Worm (Caenorhabditis elegans) whole organism, L2 larva: ENCODE data around the gene Y42H9AR.4.

Experiments used
- C34F6.9 ChIP-seq: fragments of 150-350 bp; optimal IDR thresholded peaks from 2 replicates; lab custom pipeline; 2014; ENCODE audit warnings: missing biosample characterization, missing genetic modification characterization
- F13H6.1 ChIP-seq: sonication (generic microtip); optimal IDR thresholded peaks from 2 replicates; lab custom pipeline; 2016; ENCODE audit warnings: missing genetic modification characterization, missing compliant biosample characterization
- R02D3.7 ChIP-seq: fragments of 150-350 bp; optimal IDR thresholded peaks from 2 replicates; lab custom pipeline; 2014; ENCODE audit warnings: missing biosample characterization, missing genetic modification characterization
- Y55F3AM.14 ChIP-seq: fragments of 200-800 bp; sonication (Bioruptor generic); optimal IDR thresholded peaks from 2 replicates; lab custom pipeline; 2018; ENCODE audit warnings: mild to moderate bottlenecking, missing genetic modification characterization, missing compliant biosample characterization
- alr-1 ChIP-seq: fragments of 150-350 bp; optimal IDR thresholded peaks from 2 replicates; lab custom pipeline; 2014; ENCODE audit warnings: missing biosample characterization, missing genetic modification characterization
- aly-2 ChIP-seq: fragments of 150-350 bp; optimal IDR thresholded peaks from 2 replicates; lab custom pipeline; 2014; ENCODE audit warnings: missing biosample characterization, missing genetic modification characterization
- ama-1 ChIP-seq: fragments of 150-350 bp; optimal IDR thresholded peaks from 2 replicates; lab custom pipeline; 2018; ENCODE audit warnings: inconsistent platforms
- blmp-1 ChIP-seq: sonication (generic microtip); optimal IDR thresholded peaks from 2 replicates; lab custom pipeline; 2017; ENCODE audit warnings: missing genetic modification characterization, mild to moderate bottlenecking, missing compliant biosample characterization, antibody characterized with exemption, moderate library complexity; ENCODE audit not compliant: insufficient read depth
- ceh-16 ChIP-seq: fragments of 150-350 bp; optimal IDR thresholded peaks from 2 replicates; lab custom pipeline; 2014; ENCODE audit warnings: missing biosample characterization, missing genetic modification characterization
- ceh-82 ChIP-seq: fragments of 150-350 bp; optimal IDR thresholded peaks from 2 replicates; lab custom pipeline; 2014; ENCODE audit warnings: missing biosample characterization, missing genetic modification characterization
- crh-2 ChIP-seq: sonication (generic microtip); optimal IDR thresholded peaks from 2 replicates; lab custom pipeline; 2017; ENCODE audit warnings: missing biosample characterization, missing genetic modification characterization
- elt-1 ChIP-seq: fragments of 150-350 bp; optimal IDR thresholded peaks from 2 replicates; lab custom pipeline; 2014; ENCODE audit warnings: missing biosample characterization, missing genetic modification characterization
- elt-3 ChIP-seq: sonication (generic microtip); optimal IDR thresholded peaks from 2 replicates; lab custom pipeline; 2017; ENCODE audit warnings: missing biosample characterization, missing genetic modification characterization
- fos-1 ChIP-seq: fragments of 150-350 bp; optimal IDR thresholded peaks from 2 replicates; lab custom pipeline; 2014; ENCODE audit warnings: missing biosample characterization, missing genetic modification characterization
- lin-11 ChIP-seq: fragments of 150-350 bp; sonication (generic microtip); optimal IDR thresholded peaks from 2 replicates; lab custom pipeline; 2014; ENCODE audit warnings: missing biosample characterization, missing genetic modification characterization, inconsistent platforms, mixed read lengths
- lin-39 ChIP-seq: fragments of 150-350 bp; optimal IDR thresholded peaks from 2 replicates; lab custom pipeline; 2014; ENCODE audit warnings: missing biosample characterization, missing genetic modification reagents, missing genetic modification characterization
- lsy-2 ChIP-seq, 2 experiments: fragments of 150-350 bp in 1 of 2; sonication (generic microtip) in 1 of 2; optimal IDR thresholded peaks; 2 replicates each; lab custom pipeline; 2014 to 2017; ENCODE audit warnings: missing biosample characterization in 2 of 2, missing genetic modification characterization in 2 of 2
- mab-5 ChIP-seq: fragments of 150-350 bp; optimal IDR thresholded peaks from 2 replicates; lab custom pipeline; 2014; ENCODE audit warnings: missing biosample characterization, missing genetic modification characterization
- mbf-1 ChIP-seq: sonication (generic microtip); optimal IDR thresholded peaks from 2 replicates; lab custom pipeline; 2017; ENCODE audit warnings: missing biosample characterization, missing genetic modification characterization
- mdl-1 ChIP-seq, 2 experiments: fragments of 150-350 bp in 1 of 2; sonication (generic microtip) in 1 of 2; optimal IDR thresholded peaks; 2 replicates each; lab custom pipeline; 2017; ENCODE audit warnings: missing biosample characterization in 2 of 2, missing genetic modification characterization in 2 of 2
- nhr-11 ChIP-seq: fragments of 150-350 bp; optimal IDR thresholded peaks from 2 replicates; lab custom pipeline; 2014; ENCODE audit warnings: missing biosample characterization, missing genetic modification characterization
- nhr-12 ChIP-seq: fragments of 150-350 bp; optimal IDR thresholded peaks from 2 replicates; lab custom pipeline; 2014; ENCODE audit warnings: missing biosample characterization, missing genetic modification characterization
- nhr-21 ChIP-seq: fragments of 150-350 bp; optimal IDR thresholded peaks from 2 replicates; lab custom pipeline; 2014; ENCODE audit warnings: missing biosample characterization, missing genetic modification characterization
- nhr-23 ChIP-seq: fragments of 150-350 bp; optimal IDR thresholded peaks from 2 replicates; lab custom pipeline; 2014; ENCODE audit warnings: missing biosample characterization, missing genetic modification reagents, missing genetic modification characterization
- nhr-237 ChIP-seq: fragments of 150-350 bp; optimal IDR thresholded peaks from 2 replicates; lab custom pipeline; 2014; ENCODE audit warnings: missing biosample characterization, missing genetic modification characterization
- nhr-25 ChIP-seq: fragments of 150-350 bp; sonication (generic microtip); optimal IDR thresholded peaks from 3 replicates; lab custom pipeline; 2014; ENCODE audit warnings: missing biosample characterization, missing genetic modification characterization
- nhr-77 ChIP-seq: fragments of 150-350 bp; optimal IDR thresholded peaks from 2 replicates; lab custom pipeline; 2014; ENCODE audit warnings: missing biosample characterization, missing genetic modification characterization
- peb-1 ChIP-seq: fragments of 150-350 bp; optimal IDR thresholded peaks from 2 replicates; lab custom pipeline; 2014; ENCODE audit warnings: missing biosample characterization, missing genetic modification characterization
- sem-4 ChIP-seq: fragments of 150-350 bp; optimal IDR thresholded peaks from 2 replicates; lab custom pipeline; 2014; ENCODE audit warnings: missing biosample characterization, missing genetic modification reagents, missing genetic modification characterization
- sma-3 ChIP-seq: sonication (generic microtip); optimal IDR thresholded peaks from 2 replicates; lab custom pipeline; 2016; ENCODE audit warnings: missing genetic modification reagents, missing genetic modification characterization, missing compliant biosample characterization
- sma-9 ChIP-seq, 2 experiments: fragments of 150-350 bp in 1 of 2; sonication (generic microtip) in 1 of 2; optimal IDR thresholded peaks; 2 replicates each; lab custom pipeline; 2014 to 2016; ENCODE audit warnings: missing genetic modification characterization in 2 of 2, mild to moderate bottlenecking in 1 of 2, missing biosample characterization in 1 of 2, missing compliant biosample characterization in 1 of 2, missing genetic modification reagents in 1 of 2, moderate library complexity in 1 of 2
- snpc-4 ChIP-seq: fragments of 150-350 bp; optimal IDR thresholded peaks from 2 replicates; lab custom pipeline; 2014; ENCODE audit warnings: missing biosample characterization, missing genetic modification characterization
- unc-39 ChIP-seq: fragments of 150-350 bp; optimal IDR thresholded peaks from 2 replicates; lab custom pipeline; 2014; ENCODE audit warnings: missing biosample characterization, missing genetic modification characterization
- unc-55 ChIP-seq: fragments of 150-350 bp; sonication (generic microtip); optimal IDR thresholded peaks from 3 replicates; lab custom pipeline; 2014; ENCODE audit warnings: missing biosample characterization, missing genetic modification reagents, missing genetic modification characterization
- zag-1 ChIP-seq: fragments of 150-350 bp; optimal IDR thresholded peaks from 2 replicates; lab custom pipeline; 2014; ENCODE audit warnings: missing biosample characterization, missing genetic modification characterization
- ztf-1 ChIP-seq: fragments of 200-800 bp; sonication (Bioruptor generic); conservative IDR thresholded peaks from 2 replicates; pipeline ENCODE4 v1.3.6; 2022; ENCODE audit warnings: missing genetic modification characterization, missing compliant biosample characterization
- ztf-11 ChIP-seq: sonication (generic microtip); optimal IDR thresholded peaks from 2 replicates; lab custom pipeline; 2017; ENCODE audit warnings: missing biosample characterization, missing genetic modification characterization
- ztf-4 ChIP-seq: fragments of 150-350 bp; optimal IDR thresholded peaks from 2 replicates; lab custom pipeline; 2014; ENCODE audit warnings: missing biosample characterization, missing genetic modification characterization

Y42H9AR.4 gene

DNA sequence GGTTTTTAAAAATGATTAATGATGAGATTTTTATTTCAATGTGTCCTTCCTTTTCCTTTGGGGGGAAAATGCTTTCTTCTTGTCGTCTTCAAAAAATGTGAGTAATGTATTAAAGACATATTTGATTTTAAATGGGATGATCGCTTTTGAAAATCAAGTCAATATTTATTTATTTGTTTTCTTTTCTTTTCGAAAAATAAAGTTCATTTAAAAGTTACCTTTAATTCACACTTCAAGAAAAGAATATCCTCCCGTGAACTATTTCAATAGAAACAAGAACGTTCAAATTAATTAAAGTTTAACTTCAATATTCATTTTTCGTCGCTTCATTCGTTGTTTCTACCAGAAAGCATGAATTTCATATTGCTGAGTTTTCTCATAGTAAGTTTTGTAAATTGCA is 3.4 kb upstream of the Y42H9AR.4 start, which contains the start of gene irld-8:
TSS of gene irld-8 (plus strand) at position 301 of the 400 bp plus-strand sequence.
- no peak for TF ChIP-seq ztf-4 (tag; lab: Kevin White, UChicago)
- no peak for TF ChIP-seq fos-1 (tag; lab: Kevin White, UChicago)
- no peak for TF ChIP-seq peb-1
- no peak for TF ChIP-seq mbf-1
- TF ChIP-seq nhr-77 (tag; lab: Kevin White, UChicago): no peak
- no peak for TF ChIP-seq elt-3 (tag; lab: Kevin White, UChicago)
- no peak for TF ChIP-seq aly-2 (tag; lab: Kevin White, UChicago)

DNA sequence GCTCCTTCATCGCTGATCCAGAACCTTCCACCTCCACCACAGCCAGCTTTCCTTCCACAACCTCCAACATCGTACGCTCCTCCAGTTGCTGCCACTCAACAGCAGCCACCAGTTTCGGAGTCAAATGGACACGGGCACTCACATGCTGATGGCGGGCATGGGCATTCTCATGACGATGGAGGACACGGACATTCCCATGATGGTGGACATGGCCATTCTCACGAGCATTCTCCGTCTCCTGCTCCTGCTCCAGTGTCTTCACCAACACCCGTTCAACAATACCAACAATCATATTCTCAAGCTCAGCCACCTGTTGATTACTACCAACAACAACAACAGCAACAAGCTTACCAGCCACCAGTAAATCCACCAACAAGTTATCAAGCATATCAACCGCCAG is 2.5 kb upstream of the Y42H9AR.4 start:
- TF ChIP-seq lsy-2 (tag; optimal IDR thresholded peaks at IDR 0.05; lab: Kevin White, UChicago) (no peak), ztf-11 (tag; lab: Kevin White, UChicago) (no peak), ztf-1 (GFP tag; lab: Robert Waterston, UW) (no peak), ama-1 (lab: Kevin White, UChicago) (no peak), ceh-16 (tag; lab: Kevin White, UChicago) (no peak), nhr-21 (tag; lab: Kevin White, UChicago) (no peak), unc-55 (GFP tag; lab: Kevin White, UChicago) (no peak), nhr-237 (no peak), snpc-4 (tag; lab: Kevin White, UChicago) (no peak), elt-1 (tag; lab: Kevin White, UChicago) (no peak), sma-9 (GFP tag; optimal IDR thresholded peaks at IDR 0.05; lab: Kevin White, UChicago) (no peak), sma-9 (tag; optimal IDR thresholded peaks at IDR 0.05; lab: Kevin White, UChicago) (no peak), mbf-1 (no peak), F13H6.1 (tag; lab: Kevin White, UChicago) (no peak), C34F6.9 (tag; lab: Kevin White, UChicago) (no peak)

ce11 chrIV:8113161-8113560 is 1.1 kb upstream of the Y42H9AR.4 start, which contains the start of gene Y42H9AR.1:
TSS of gene Y42H9AR.1 (plus strand) at chrIV:8113393.
- TF ChIP-seq nhr-23 (tag; lab: Kevin White, UChicago) (no peak), alr-1 (tag; lab: Kevin White, UChicago) (no peak), fos-1 (tag; lab: Kevin White, UChicago) (no peak), crh-2 (tag; lab: Kevin White, UChicago) (peak; percentile 86), sma-3 (no peak), mdl-1 (tag; optimal IDR thresholded peaks at IDR 0.05; lab: Kevin White, UChicago) (peak in 1 of 2 experiments; percentile 51), zag-1 (tag; lab: Kevin White, UChicago) (no peak), nhr-21 (tag; lab: Kevin White, UChicago) (no peak), mab-5 (peak; percentile 9), ceh-82 (tag; lab: Kevin White, UChicago) (no peak), lsy-2 (tag; optimal IDR thresholded peaks at IDR 0.05; lab: Kevin White, UChicago) (no peak)
- TF ChIP-seq, all 48 proteins: peak for 3

DNA sequence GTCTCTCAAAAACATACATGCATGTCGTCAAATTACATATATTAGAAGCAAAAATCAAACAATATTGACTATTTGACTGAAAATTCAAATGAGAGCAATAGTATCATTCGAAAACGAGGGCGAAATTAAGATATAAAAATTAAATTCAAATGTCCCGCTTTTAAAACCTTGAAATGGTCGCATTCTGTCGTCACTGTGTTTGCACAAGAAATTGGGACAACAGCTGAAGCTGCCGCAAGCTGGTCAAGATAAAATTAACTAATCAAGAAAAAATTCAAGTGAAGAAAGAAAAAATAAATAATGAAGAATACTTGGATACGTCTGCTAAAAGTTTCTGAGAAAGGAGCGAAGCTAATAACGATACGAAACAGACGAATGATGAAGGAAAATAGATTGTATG is 628 bp upstream of the Y42H9AR.4 start:
- TF ChIP-seq nhr-77 (tag; lab: Kevin White, UChicago) (no peak), sem-4 (peak; percentile 33)

DNA sequence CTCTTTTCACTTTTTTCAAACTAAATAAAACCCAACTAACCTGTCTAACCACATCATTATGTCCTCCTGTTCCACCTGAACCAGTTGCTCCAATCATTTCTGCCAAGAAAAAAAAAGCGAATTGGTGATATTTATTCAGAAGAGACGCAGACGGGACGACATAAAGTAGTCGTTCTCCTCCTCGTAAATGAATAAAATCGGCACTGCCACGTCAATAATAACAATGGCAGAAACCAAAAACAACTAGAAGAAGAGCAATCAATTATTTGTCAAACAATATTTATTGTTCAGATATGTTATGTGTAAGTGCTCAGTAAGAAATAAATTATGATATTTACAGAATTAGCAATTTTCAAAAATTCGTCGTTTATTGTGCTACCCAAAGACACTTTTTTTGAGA is 4.5 kb downstream of the Y42H9AR.4 start, which contains the start of gene rabs-5:
TSS of gene rabs-5 (minus strand) at position 101 of the 400 bp plus-strand sequence.
- peak; percentile 4 for TF ChIP-seq ama-1 (lab: Kevin White, UChicago)
- no peak for TF ChIP-seq lin-11 (tag; lab: Kevin White, UChicago)
- TF ChIP-seq ztf-4 (tag; lab: Kevin White, UChicago): no peak
- TF ChIP-seq sem-4: peak; percentile 57
- TF ChIP-seq nhr-25 (tag; lab: Kevin White, UChicago): no peak
- no peak for TF ChIP-seq snpc-4 (tag; lab: Kevin White, UChicago)
- TF ChIP-seq alr-1 (tag; lab: Kevin White, UChicago): no peak

ce11 chrIV:8105083-8105482 is 6.9 kb downstream of the Y42H9AR.4 start:
- no peak for TF ChIP-seq nhr-25 (tag; lab: Kevin White, UChicago)
- no peak for TF ChIP-seq nhr-11 (tag; lab: Kevin White, UChicago)
- TF ChIP-seq lin-39 (tag; lab: Kevin White, UChicago): no peak
- TF ChIP-seq unc-39 (tag; lab: Kevin White, UChicago): no peak
- TF ChIP-seq ztf-4 (tag; lab: Kevin White, UChicago): no peak
- no peak for TF ChIP-seq blmp-1 (tag; lab: Kevin White, UChicago)
- no peak for TF ChIP-seq nhr-21 (tag; lab: Kevin White, UChicago)
- no peak for TF ChIP-seq Y55F3AM.14
- no peak for TF ChIP-seq nhr-12 (tag; lab: Kevin White, UChicago)
- no peak for TF ChIP-seq R02D3.7 (tag; lab: Kevin White, UChicago)
- TF ChIP-seq nhr-23 (tag; lab: Kevin White, UChicago): no peak
- no peak for TF ChIP-seq ceh-16 (tag; lab: Kevin White, UChicago)
- no peak for TF ChIP-seq nhr-77 (tag; lab: Kevin White, UChicago)
- TF ChIP-seq mdl-1 (tag; optimal IDR thresholded peaks at IDR 0.05; lab: Kevin White, UChicago): no peak
